Worm (Caenorhabditis elegans): ENCODE results near the gene F21C10.19.

The F21C10.19 gene

ce11 chrV:9108219-9108618, 22.6 kb upstream of the F21C10.19 start, which contains the start of gene F21C10.18:
Gene F21C10.18, plus strand, starts transcription at chrV:9108519.
- no peak for TF ChIP-seq lir-3 (tag; optimal IDR thresholded peaks at IDR 0.05; ENCODE audit: poor library complexity)
- no peak for TF ChIP-seq sup-37 (GFP tag; optimal IDR thresholded peaks at IDR 0.05)
- no peak for TF ChIP-seq unc-130 (tag; optimal IDR thresholded peaks at IDR 0.05)
- no peak for TF ChIP-seq nhr-20 (tag; optimal IDR thresholded peaks at IDR 0.05)
- TF ChIP-seq blmp-1 (tag; optimal IDR thresholded peaks at IDR 0.05), result no peak
- no peak for TF ChIP-seq xbp-1 (tag; optimal IDR thresholded peaks at IDR 0.05)
- TF ChIP-seq ceh-63 (GFP tag; optimal IDR thresholded peaks at IDR 0.05), result no peak
- TF ChIP-seq hlh-17 (GFP tag; optimal IDR thresholded peaks at IDR 0.05; ENCODE audit: borderline replicate concordance), result no peak
- TF ChIP-seq pqm-1 (tag; optimal IDR thresholded peaks at IDR 0.05), result no peak

ce11 chrV:9109281-9109680, 21.6 kb upstream of the F21C10.19 start, which contains the start of gene pqn-31:
Gene pqn-31, plus strand, starts transcription at chrV:9109581.
- no peak for TF ChIP-seq nhr-84 (tag; optimal IDR thresholded peaks at IDR 0.05)
- TF ChIP-seq unc-98 (GFP tag; IDR thresholded peaks at IDR 0.05), result no peak
- no peak for TF ChIP-seq egl-27 (tag; optimal IDR thresholded peaks at IDR 0.05)
- TF ChIP-seq egl-13 (tag; optimal IDR thresholded peaks at IDR 0.05), result no peak
- TF ChIP-seq hpl-2 (GFP tag; optimal IDR thresholded peaks at IDR 0.05), result no peak

ce11 chrV:9111957-9112356, 18.9 kb upstream of the F21C10.19 start:
- TF ChIP-seq lin-14 (GFP tag; optimal IDR thresholded peaks at IDR 0.05) (peak; percentile 76), rnt-1 (tag; optimal IDR thresholded peaks at IDR 0.05) (peak; percentile 9), snu-23 (GFP tag; optimal IDR thresholded peaks at IDR 0.05) (no peak)

- no peak for TF ChIP-seq mef-2 (tag; optimal IDR thresholded peaks at IDR 0.05)
- TF ChIP-seq lin-14 (GFP tag; optimal IDR thresholded peaks at IDR 0.05), result no peak
- no peak for TF ChIP-seq efl-3 (GFP tag; optimal IDR thresholded peaks at IDR 0.05)
- no peak for TF ChIP-seq egl-27 (tag; optimal IDR thresholded peaks at IDR 0.05)
- no peak for TF ChIP-seq aha-1 (tag; optimal IDR thresholded peaks at IDR 0.05)
- TF ChIP-seq swsn-7 (tag; optimal IDR thresholded peaks at IDR 0.05), result no peak
- no peak for TF ChIP-seq hlh-4 (tag; optimal IDR thresholded peaks at IDR 0.05)
- TF ChIP-seq nhr-19 (GFP tag; conservative IDR thresholded peaks at IDR 0.05), result no peak
- no peak for TF ChIP-seq sox-4 (tag; optimal IDR thresholded peaks at IDR 0.05)
- TF ChIP-seq sptf-1 (tag; optimal IDR thresholded peaks at IDR 0.05), result no peak
- no peak for TF ChIP-seq ces-1 (GFP tag; optimal IDR thresholded peaks at IDR 0.05)
- TF ChIP-seq mab-9 (GFP tag; IDR thresholded peaks at IDR 0.05), result no peak
- no peak for TF ChIP-seq dsc-1 (tag; optimal IDR thresholded peaks at IDR 0.05)
- TF ChIP-seq pag-3 (tag; optimal IDR thresholded peaks at IDR 0.05; ENCODE audit: borderline replicate concordance, insufficient read depth), result no peak
- no peak for TF ChIP-seq C04F5.9 (tag; optimal IDR thresholded peaks at IDR 0.05)
- TF ChIP-seq ceh-82 (tag; optimal IDR thresholded peaks at IDR 0.05), result no peak
- no peak for TF ChIP-seq jun-1 (tag; optimal IDR thresholded peaks at IDR 0.05)
- no peak for TF ChIP-seq nhr-12 (tag; optimal IDR thresholded peaks at IDR 0.05)
- no peak for TF ChIP-seq grh-1 (GFP tag; IDR thresholded peaks at IDR 0.05)
- no peak for TF ChIP-seq Y116A8C.19 (tag; optimal IDR thresholded peaks at IDR 0.05; ENCODE audit: borderline replicate concordance)
These were observed 18.4 kb upstream of the F21C10.19 start, which contains the start of gene F21C10.7 for ce11 chrV:9112467-9112866. Gene F21C10.7, plus strand, starts transcription at chrV:9112767.

ce11 chrV:9122004-9122403, 8.9 kb upstream of the F21C10.19 start, which contains the start of gene F21C10.13:
Gene F21C10.13, plus strand, starts transcription at chrV:9122304.
- TF ChIP-seq lin-14 (GFP tag; optimal IDR thresholded peaks at IDR 0.05) (no peak), efl-1 (optimal IDR thresholded peaks at IDR 0.05) (no peak), efl-1 (GFP tag; optimal IDR thresholded peaks at IDR 0.05 in 1 of 2) (peak in 1 of 2 experiments; percentile 52)

Data from whole organism, L1 larva.